Fruit fly (Drosophila melanogaster) Kc167 (cell line): ENCODE measurements around the gene CG34426.

Experiments
- Myc ChIP-seq: fragments of >200 bp; optimal IDR thresholded peaks from 2 replicates; lab custom pipeline; 2017; ENCODE audit warnings: missing external identifiers
- Sin3A ChIP-seq: fragments of >200 bp; optimal IDR thresholded peaks from 2 replicates; lab custom pipeline; 2018; ENCODE audit warnings: missing external identifiers
- h ChIP-seq: fragments of >200 bp; optimal IDR thresholded peaks from 3 replicates; lab custom pipeline; 2018; ENCODE audit warnings: missing external identifiers
- insv ChIP-seq: fragments of >200 bp; optimal IDR thresholded peaks from 3 replicates; lab custom pipeline; 2018; ENCODE audit warnings: missing external identifiers
- psq ChIP-seq: fragments of >200 bp; optimal IDR thresholded peaks from 2 replicates; lab custom pipeline; 2017; ENCODE audit warnings: missing external identifiers
- ttk ChIP-seq: sonication (Bioruptor generic); optimal IDR thresholded peaks from 2 replicates; lab custom pipeline; 2017; ENCODE audit warnings: missing external identifiers

The CG34426 gene

dm6 chr3L:8804082-8804814 is 2.0 kb downstream of the CG34426 start, which contains the start of the genes CG32023 and CG34427:
TSS of gene CG32023 (minus strand) at chr3L:8804182.
TSS of gene CG34427 (plus strand) at chr3L:8804764.
- TF ChIP-seq Sin3A (lab: Kevin White, UChicago) (no peak), Myc (lab: Kevin White, UChicago) (no peak), psq (lab: Kevin White, UChicago) (no peak), h (lab: Kevin White, UChicago) (no peak), insv (no peak), ttk (lab: Kevin White, UChicago) (no peak)

DNA sequence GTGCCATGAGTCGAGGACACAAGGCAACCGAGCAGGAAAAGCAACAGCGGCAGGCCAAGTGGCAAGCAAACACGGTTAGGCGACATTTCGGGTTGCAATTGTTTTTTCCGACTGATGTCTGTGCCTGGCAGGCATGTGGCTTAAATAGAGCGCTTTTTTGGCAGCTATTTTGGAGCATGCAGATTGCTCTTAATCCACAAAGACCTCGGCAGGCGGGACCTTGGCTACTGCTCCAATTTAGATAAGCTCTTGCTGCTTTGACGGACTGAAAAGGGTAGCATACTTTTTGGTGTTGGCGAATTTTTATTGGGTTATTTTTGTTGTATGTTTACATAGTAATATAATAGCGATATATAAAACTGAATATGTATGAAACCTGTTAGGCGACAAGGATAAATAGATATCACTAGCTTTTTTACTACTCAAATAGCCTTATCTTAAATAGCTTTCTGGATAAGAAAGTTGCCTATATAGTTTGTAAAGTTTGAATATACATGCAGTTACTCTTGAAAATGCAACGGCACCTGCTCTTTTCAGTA is 4.9 kb downstream of the CG34426 start, which contains the start of the genes CG13312 and CG32024:
CG13312 (minus strand) TSS at position 101 of the 539 bp plus-strand sequence.
CG32024 (plus strand) TSS at position 489 of the 539 bp plus-strand sequence.
- TF ChIP-seq Sin3A (lab: Kevin White, UChicago) (no peak), Myc (lab: Kevin White, UChicago) (no peak), psq (lab: Kevin White, UChicago) (no peak), insv (no peak), h (lab: Kevin White, UChicago) (no peak), ttk (lab: Kevin White, UChicago) (no peak)

- TF ChIP-seq psq (lab: Kevin White, UChicago) = no peak
These were observed 6.0 kb downstream of the CG34426 start, which contains the start of gene CG13308 for dm6 chr3L:8808244-8808643. TSS of gene CG13308 (plus strand) at chr3L:8808544.

DNA sequence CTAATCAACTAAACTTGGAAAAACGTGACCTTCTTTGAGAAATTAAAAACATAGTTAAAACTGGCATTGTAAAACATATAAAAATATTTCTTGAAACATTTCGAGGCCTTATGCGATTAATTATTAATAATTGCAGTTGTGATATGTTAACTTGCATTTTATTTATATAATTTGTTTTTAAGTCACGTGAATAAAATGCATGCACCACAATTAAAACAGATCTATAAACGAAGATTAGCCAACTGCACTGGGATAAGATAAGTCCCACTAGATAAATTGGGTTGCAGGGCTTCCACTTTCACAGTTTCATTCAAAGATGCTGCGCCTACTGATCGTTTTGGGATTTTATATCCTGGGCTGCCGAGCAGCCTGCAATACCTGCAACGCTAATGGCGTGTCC is 7.8 kb downstream of the CG34426 start, which contains the start of gene CG13309:
CG13309 (plus strand) TSS at position 301 of the 400 bp plus-strand sequence.
- TF ChIP-seq insv (no peak), psq (lab: Kevin White, UChicago) (no peak), Myc (lab: Kevin White, UChicago) (no peak), ttk (lab: Kevin White, UChicago) (no peak), h (lab: Kevin White, UChicago) (no peak), Sin3A (lab: Kevin White, UChicago) (no peak)

- TF ChIP-seq Myc (lab: Kevin White, UChicago) = no peak
These were observed 11.2 kb downstream of the CG34426 start for dm6 chr3L:8813484-8813883.

DNA sequence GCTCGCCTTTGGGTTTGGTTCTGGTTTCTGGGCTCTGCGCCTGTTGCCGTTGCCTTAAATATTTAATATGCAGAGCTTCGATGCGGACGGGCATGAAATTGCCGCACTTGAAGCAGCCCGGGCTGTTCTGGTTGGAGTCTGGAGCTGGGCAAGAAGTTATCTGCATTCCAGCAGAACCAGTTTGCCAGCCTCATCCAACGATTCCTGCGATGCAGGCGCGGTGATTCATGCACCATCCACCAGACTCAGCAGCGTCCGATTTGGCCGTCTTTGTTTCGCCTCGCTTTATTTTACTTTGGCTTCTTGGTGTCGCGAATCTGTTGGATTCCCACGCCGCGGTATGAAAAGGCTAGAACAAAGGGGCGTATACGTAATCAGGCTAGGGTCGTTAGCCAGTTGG is 17.2 kb downstream of the CG34426 start:
- TF ChIP-seq ttk (lab: Kevin White, UChicago) (no peak), Sin3A (lab: Kevin White, UChicago) (no peak), Myc (lab: Kevin White, UChicago) (no peak), insv (no peak), h (lab: Kevin White, UChicago) (no peak), psq (lab: Kevin White, UChicago) (no peak)

- TF ChIP-seq ttk (lab: Kevin White, UChicago) (no peak), Sin3A (lab: Kevin White, UChicago) (no peak), psq (lab: Kevin White, UChicago) (no peak), Myc (lab: Kevin White, UChicago) (no peak), h (lab: Kevin White, UChicago) (no peak), insv (no peak)
These were observed 19.7 kb downstream of the CG34426 start for dm6 chr3L:8821708-8822660.

DNA sequence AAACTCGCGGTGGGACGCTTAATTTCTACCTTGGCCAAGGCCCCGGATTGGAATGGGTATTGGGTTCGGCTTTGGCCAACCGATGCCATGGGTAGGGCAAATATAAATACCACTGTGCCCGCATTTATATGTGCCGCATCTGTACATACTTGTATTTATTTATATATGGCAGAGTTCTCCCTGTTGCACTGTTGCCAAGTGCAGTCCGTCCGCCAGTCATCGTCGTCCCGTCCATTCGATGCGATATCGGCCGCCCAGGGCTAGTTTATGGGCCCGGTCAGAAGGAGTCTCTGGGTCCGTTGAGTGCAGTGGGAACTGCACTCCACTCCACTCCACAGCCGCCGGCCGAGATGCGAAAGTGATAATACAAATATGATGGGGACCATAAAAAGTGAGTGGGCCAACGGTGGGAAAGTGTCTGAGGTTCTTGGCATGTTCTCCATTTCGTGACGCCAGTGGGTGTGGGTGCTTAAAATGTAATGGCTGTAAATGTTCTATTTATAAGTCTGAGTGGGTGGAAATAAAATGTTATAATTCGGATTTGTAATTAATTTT is 20.7 kb downstream of the CG34426 start:
- no peak for TF ChIP-seq insv
- TF ChIP-seq Sin3A (lab: Kevin White, UChicago) = no peak
- no peak for TF ChIP-seq ttk (lab: Kevin White, UChicago)
- TF ChIP-seq Myc (lab: Kevin White, UChicago) = no peak

- TF ChIP-seq insv (no peak), ttk (lab: Kevin White, UChicago) (no peak), Sin3A (lab: Kevin White, UChicago) (no peak), psq (lab: Kevin White, UChicago) (no peak), Myc (lab: Kevin White, UChicago) (no peak), h (lab: Kevin White, UChicago) (no peak)
These were observed 21.6 kb downstream of the CG34426 start for dm6 chr3L:8823730-8824374.

- no peak for TF ChIP-seq ttk (lab: Kevin White, UChicago)
- TF ChIP-seq h (lab: Kevin White, UChicago) = no peak
- no peak for TF ChIP-seq Sin3A (lab: Kevin White, UChicago)
- no peak for TF ChIP-seq Myc (lab: Kevin White, UChicago)
- no peak for TF ChIP-seq insv
- TF ChIP-seq psq (lab: Kevin White, UChicago) = no peak
These were observed 22.3 kb downstream of the CG34426 start for dm6 chr3L:8824403-8825029.
